Fruit fly (Drosophila melanogaster) whole organism, embryonic: ENCODE measurements around the gene CCDC151.

Experiments used
- CG10959 ChIP-seq: fragments of 200-800 bp; sonication (Bioruptor generic); IDR thresholded peaks from 2 replicates; pipeline ENCODE4 v1.3.6; 2022; ENCODE audit warnings: missing biosample characterization, missing genetic modification characterization
- CG11247 ChIP-seq: fragments of 200-800 bp; sonication (Bioruptor generic); IDR thresholded peaks from 2 replicates; pipeline ENCODE4 v1.3.6; 2022; ENCODE audit warnings: missing biosample characterization, missing genetic modification characterization
- CG11398 ChIP-seq: fragments of 200-800 bp; sonication (Bioruptor generic); optimal IDR thresholded peaks from 2 replicates; lab custom pipeline; 2016; ENCODE audit warnings: missing biosample characterization, missing genetic modification characterization
- CG11504 ChIP-seq: fragments of 200-800 bp; sonication (Bioruptor generic); optimal IDR thresholded peaks from 3 replicates; lab custom pipeline; 2019; ENCODE audit warnings: missing biosample characterization, mild to moderate bottlenecking, missing genetic modification characterization, moderate library complexity
- CG12071 ChIP-seq: fragments of 200-800 bp; sonication (Bioruptor generic); optimal IDR thresholded peaks from 3 replicates; lab custom pipeline; 2018; ENCODE audit warnings: missing biosample characterization, mild to moderate bottlenecking, missing genetic modification characterization
- CG12391 ChIP-seq: fragments of 200-800 bp; sonication (Bioruptor generic); optimal IDR thresholded peaks from 3 replicates; lab custom pipeline; 2018; ENCODE audit warnings: missing biosample characterization, mild to moderate bottlenecking, missing genetic modification characterization, moderate library complexity
- CG12769 ChIP-seq: fragments of 200-800 bp; sonication (Bioruptor generic); optimal IDR thresholded peaks from 2 replicates; lab custom pipeline; 2019; ENCODE audit warnings: missing biosample characterization, mild to moderate bottlenecking, missing genetic modification characterization, moderate library complexity
- CG1602 ChIP-seq: fragments of 200-800 bp; sonication (Bioruptor generic); optimal IDR thresholded peaks from 3 replicates; lab custom pipeline; 2016; ENCODE audit warnings: missing biosample characterization, missing genetic modification characterization
- CG16863 ChIP-seq: fragments of 200-800 bp; sonication (Bioruptor generic); optimal IDR thresholded peaks from 3 replicates; lab custom pipeline; 2016; ENCODE audit warnings: missing biosample characterization, missing genetic modification characterization
- CG1792 ChIP-seq: fragments of 200-800 bp; sonication (Bioruptor generic); optimal IDR thresholded peaks from 2 replicates; lab custom pipeline; 2016; ENCODE audit warnings: missing biosample characterization, missing genetic modification characterization
- CG18011 ChIP-seq: fragments of 200-800 bp; sonication (Bioruptor generic); optimal IDR thresholded peaks from 2 replicates; lab custom pipeline; 2017; ENCODE audit warnings: missing biosample characterization, missing genetic modification characterization, mild to moderate bottlenecking, moderate library complexity, missing genotype
- CG2120 ChIP-seq: fragments of 200-800 bp; sonication (Bioruptor generic); optimal IDR thresholded peaks from 3 replicates; lab custom pipeline; 2016; ENCODE audit warnings: missing biosample characterization, missing genetic modification characterization
- CG2202 ChIP-seq: fragments of 200-800 bp; sonication (Bioruptor generic); optimal IDR thresholded peaks from 2 replicates; lab custom pipeline; 2018; ENCODE audit warnings: missing biosample characterization, mild to moderate bottlenecking, missing genetic modification characterization
- CG2678 ChIP-seq: fragments of 200-800 bp; sonication (Bioruptor generic); optimal IDR thresholded peaks from 3 replicates; lab custom pipeline; 2019; ENCODE audit warnings: missing biosample characterization, mild to moderate bottlenecking, missing genetic modification characterization, moderate library complexity
- CG31441 ChIP-seq: fragments of 200-800 bp; sonication (Bioruptor generic); IDR thresholded peaks from 2 replicates; pipeline ENCODE4 v1.3.6; 2022; ENCODE audit warnings: missing biosample characterization, missing genetic modification characterization
- CG32532 ChIP-seq: fragments of 200-800 bp; sonication (Bioruptor generic); IDR thresholded peaks from 2 replicates; pipeline ENCODE4 v1.3.6; 2022; ENCODE audit warnings: missing biosample characterization, missing genetic modification characterization
- CG3281 ChIP-seq: fragments of 200-800 bp; sonication (Bioruptor generic); optimal IDR thresholded peaks from 3 replicates; lab custom pipeline; 2017; ENCODE audit warnings: missing biosample characterization, mild to moderate bottlenecking, missing genetic modification characterization
- CG43689 ChIP-seq: fragments of 200-800 bp; sonication (Bioruptor generic); IDR thresholded peaks from 2 replicates; pipeline ENCODE4 v1.3.6; 2022; ENCODE audit warnings: missing biosample characterization, missing genetic modification characterization
- CG7556 ChIP-seq: fragments of 200-800 bp; sonication (Bioruptor generic); optimal IDR thresholded peaks from 2 replicates; lab custom pipeline; 2017; ENCODE audit warnings: missing biosample characterization, mild to moderate bottlenecking, missing genetic modification characterization
- CG7839 ChIP-seq: fragments of 200-800 bp; sonication (Bioruptor generic); optimal IDR thresholded peaks from 3 replicates; lab custom pipeline; 2018; ENCODE audit warnings: missing biosample characterization, mild to moderate bottlenecking, missing genetic modification characterization, moderate library complexity
- CG8290 ChIP-seq, 3 experiments: fragments of 200-800 bp; sonication (Bioruptor generic); optimal IDR thresholded peaks; 2 replicates each; lab custom pipeline; 2016 to 2019; ENCODE audit warnings: missing biosample characterization in 3 of 3, missing genetic modification characterization in 3 of 3, mild to moderate bottlenecking in 2 of 3, moderate library complexity in 1 of 3
- CG9215 ChIP-seq: fragments of 200-800 bp; sonication (Bioruptor generic); IDR thresholded peaks from 2 replicates; pipeline ENCODE4 v1.3.6; 2022; ENCODE audit warnings: missing biosample characterization, missing genetic modification characterization
- Fer1 ChIP-seq: fragments of 200-800 bp; sonication (Bioruptor generic); optimal IDR thresholded peaks from 2 replicates; lab custom pipeline; 2017; ENCODE audit warnings: missing biosample characterization, mild to moderate bottlenecking, missing genetic modification characterization
- Gug ChIP-seq: fragments of 200-800 bp; sonication (Bioruptor generic); IDR thresholded peaks from 4 replicates; pipeline ENCODE4 v1.3.6; 2022; ENCODE audit warnings: missing biosample characterization, missing genetic modification characterization
- Hey ChIP-seq: fragments of 200-800 bp; sonication (Bioruptor generic); optimal IDR thresholded peaks from 3 replicates; lab custom pipeline; 2018; ENCODE audit warnings: missing biosample characterization, mild to moderate bottlenecking, missing genetic modification characterization
- Hr51 ChIP-seq, 2 experiments: fragments of 200-800 bp; sonication (Bioruptor generic); optimal IDR thresholded peaks; 2 replicates in 1 of 2; 3 replicates in 1 of 2; lab custom pipeline; 2016 to 2018; ENCODE audit warnings: missing biosample characterization in 2 of 2, missing genetic modification characterization in 2 of 2, mild to moderate bottlenecking in 1 of 2, moderate library complexity in 1 of 2
- Hr78 ChIP-seq, 2 experiments: fragments of 200-800 bp in 1 of 2; fragments of >200 bp in 1 of 2; sonication (Bioruptor generic) in 1 of 2; optimal IDR thresholded peaks; 2 replicates each; lab custom pipeline; 2017 to 2019; ENCODE audit warnings: missing biosample characterization in 2 of 2, missing genetic modification characterization in 2 of 2, mild to moderate bottlenecking in 1 of 2, moderate library complexity in 1 of 2
- MBD-R2 ChIP-seq: fragments of 200-800 bp; sonication (Bioruptor generic); IDR thresholded peaks from 2 replicates; pipeline ENCODE4 v1.3.6; 2022; ENCODE audit warnings: missing biosample characterization, missing genetic modification characterization
- Rfx ChIP-seq: fragments of 200-800 bp; sonication (Bioruptor generic); IDR thresholded peaks from 2 replicates; pipeline ENCODE4 v1.3.6; 2022; ENCODE audit warnings: missing biosample characterization, missing genetic modification characterization
- Sox100B ChIP-seq: fragments of 200-800 bp; sonication (Bioruptor generic); optimal IDR thresholded peaks from 3 replicates; lab custom pipeline; 2018; ENCODE audit warnings: missing biosample characterization, mild to moderate bottlenecking, missing genetic modification characterization
- ato ChIP-seq: fragments of 200-800 bp; sonication (Bioruptor generic); IDR thresholded peaks from 2 replicates; pipeline ENCODE4 v1.3.6; 2022; ENCODE audit warnings: missing biosample characterization, missing genetic modification characterization; ENCODE audit not compliant: partially characterized antibody
- bcd ChIP-seq: fragments of 200-800 bp; sonication (Bioruptor generic); optimal IDR thresholded peaks from 2 replicates; lab custom pipeline; 2017; ENCODE audit warnings: missing biosample characterization, mild to moderate bottlenecking, missing genetic modification characterization
- cg ChIP-seq: fragments of 200-800 bp; sonication (Bioruptor generic); optimal IDR thresholded peaks from 3 replicates; lab custom pipeline; 2019; ENCODE audit warnings: missing biosample characterization, mild to moderate bottlenecking, missing genetic modification characterization, moderate library complexity
- ci ChIP-seq: fragments of 200-800 bp; sonication (Bioruptor generic); IDR thresholded peaks from 3 replicates; pipeline ENCODE4 v1.3.6; 2022; ENCODE audit warnings: missing biosample characterization, missing genetic modification characterization
- cwo ChIP-seq: fragments of 200-800 bp; sonication (Bioruptor generic); optimal IDR thresholded peaks from 3 replicates; lab custom pipeline; 2017; ENCODE audit warnings: missing biosample characterization, missing genetic modification characterization, mild to moderate bottlenecking, moderate library complexity, missing genetic modification reagents
- dmrt99B ChIP-seq: fragments of 200-800 bp; sonication (Bioruptor generic); optimal IDR thresholded peaks from 2 replicates; lab custom pipeline; 2018; ENCODE audit warnings: missing biosample characterization, mild to moderate bottlenecking, missing genetic modification characterization, moderate library complexity
- gem ChIP-seq: fragments of 200-800 bp; sonication (Bioruptor generic); optimal IDR thresholded peaks from 2 replicates; lab custom pipeline; 2019; ENCODE audit warnings: missing biosample characterization, mild to moderate bottlenecking, missing genetic modification characterization, moderate library complexity
- gfzf ChIP-seq: fragments of 200-800 bp; sonication (Bioruptor generic); optimal IDR thresholded peaks from 2 replicates; lab custom pipeline; 2016; ENCODE audit warnings: missing biosample characterization, mild to moderate bottlenecking, missing genetic modification characterization, moderate library complexity
- grau ChIP-seq: fragments of 200-800 bp; optimal IDR thresholded peaks from 3 replicates; lab custom pipeline; 2019; ENCODE audit warnings: missing biosample characterization, mild to moderate bottlenecking, missing genetic modification characterization, moderate library complexity
- gro ChIP-seq: fragments of 200-800 bp; sonication (Bioruptor generic); optimal IDR thresholded peaks from 2 replicates; lab custom pipeline; 2016; ENCODE audit warnings: missing biosample characterization, missing genetic modification characterization
- lab ChIP-seq: fragments of 200-800 bp; sonication (Bioruptor generic); optimal IDR thresholded peaks from 3 replicates; lab custom pipeline; 2017; ENCODE audit warnings: missing biosample characterization, missing genetic modification characterization, mild to moderate bottlenecking, moderate library complexity, missing genetic modification reagents
- nmo ChIP-seq: fragments of 200-800 bp; sonication (Bioruptor generic); optimal IDR thresholded peaks from 2 replicates; lab custom pipeline; 2018; ENCODE audit warnings: missing biosample characterization, mild to moderate bottlenecking, missing genetic modification characterization, moderate library complexity
- row ChIP-seq: fragments of 200-800 bp; sonication (Bioruptor generic); IDR thresholded peaks from 3 replicates; pipeline ENCODE4 v1.3.6; 2022; ENCODE audit warnings: missing biosample characterization, missing genetic modification characterization
- scrt ChIP-seq: fragments of 200-800 bp; sonication (Bioruptor generic); optimal IDR thresholded peaks from 2 replicates; lab custom pipeline; 2018; ENCODE audit warnings: missing biosample characterization, mild to moderate bottlenecking, missing genetic modification characterization, moderate library complexity
- sens ChIP-seq: fragments of 200-800 bp; sonication (Bioruptor generic); peaks from one replicate; lab custom pipeline; 2016; ENCODE audit warnings: missing biosample characterization, missing genetic modification characterization
- trh ChIP-seq: fragments of 200-800 bp; sonication (Bioruptor generic); optimal IDR thresholded peaks from 2 replicates; lab custom pipeline; 2016; ENCODE audit warnings: missing biosample characterization, missing genetic modification characterization
- zen2 ChIP-seq: fragments of 200-800 bp; sonication (Bioruptor generic); IDR thresholded peaks from 3 replicates; pipeline ENCODE4 v1.3.6; 2022; ENCODE audit warnings: missing biosample characterization, missing genetic modification characterization; ENCODE audit not compliant: partially characterized antibody

Gene CCDC151

dm6 chr3L:11863587-11863986, 17.6 kb upstream of the CCDC151 start (continued):
- TF ChIP-seq CG12391 (tag; lab: Kevin White, UChicago): peak; percentile 13
- TF ChIP-seq gfzf: no peak
- peak in 1 of 2 experiments; percentile 47 for TF ChIP-seq Hr51 (GFP tag; optimal IDR thresholded peaks at IDR 0.05; lab: Kevin White, UChicago)
- no peak for TF ChIP-seq CG9215 (GFP tag; lab: Robert Waterston, UW)
- TF ChIP-seq CG7556 (GFP tag; lab: Kevin White, UChicago): peak; percentile 76
- no peak for TF ChIP-seq Hr78 (GFP tag; optimal IDR thresholded peaks at IDR 0.05; lab: Kevin White, UChicago)
- peak; percentile 37; the same call in 1 of the 2 replicates for TF ChIP-seq CG31441 (GFP tag; lab: Robert Waterston, UW)
- TF ChIP-seq Sox100B (GFP tag; lab: Kevin White, UChicago): peak; percentile 41
- no peak for TF ChIP-seq ci (GFP tag; lab: Robert Waterston, UW)

dm6 chr3L:11869328-11869727, 11.9 kb upstream of the CCDC151 start:
- TF ChIP-seq Hey (no peak), CG18011 (GFP tag; lab: Kevin White, UChicago) (no peak), ato (GFP tag; lab: Robert Waterston, UW) (no peak), CG12071 (GFP tag; lab: Kevin White, UChicago) (no peak), CG1792 (GFP tag; lab: Kevin White, UChicago) (no peak), bcd (GFP tag; lab: Kevin White, UChicago) (peak; percentile 1), Rfx (peak; percentile 39; the same call in 1 of the 2 replicates), grau (tag; lab: Kevin White, UChicago) (peak; percentile 24), CG7839 (tag; lab: Kevin White, UChicago) (peak; percentile 15), cg (GFP tag; lab: Kevin White, UChicago) (no peak), row (GFP tag; lab: Robert Waterston, UW) (peak; percentile 33; the same call in 2 of the 3 replicates), gem (tag; lab: Kevin White, UChicago) (peak; percentile 30), CG32532 (GFP tag; lab: Robert Waterston, UW) (peak; percentile 40; the same call in 1 of the 2 replicates), MBD-R2 (GFP tag; lab: Robert Waterston, UW) (no peak), dmrt99B (peak; percentile 11), CG43689 (GFP tag; lab: Robert Waterston, UW) (no peak), lab (GFP tag; lab: Kevin White, UChicago) (peak; percentile 39), scrt (GFP tag; lab: Kevin White, UChicago) (peak; percentile 13), sens (GFP tag; lab: Kevin White, UChicago) (peak; percentile 64), CG1602 (GFP tag; lab: Kevin White, UChicago) (no peak), zen2 (GFP tag; lab: Robert Waterston, UW) (no peak), Gug (no peak), CG12769 (tag; lab: Kevin White, UChicago) (peak; percentile 51), CG11398 (GFP tag; lab: Kevin White, UChicago) (no peak), CG2678 (peak; percentile 44), CG2120 (GFP tag; lab: Kevin White, UChicago) (peak; percentile 58), Hr51 (GFP tag; optimal IDR thresholded peaks at IDR 0.05; lab: Kevin White, UChicago) (peak in 1 of 2 experiments; percentile 25), cwo (GFP tag; lab: Kevin White, UChicago) (peak; percentile 16), CG7556 (GFP tag; lab: Kevin White, UChicago) (peak; percentile 20), CG8290 (GFP tag; optimal IDR thresholded peaks at IDR 0.05; lab: Kevin White, UChicago) (no peak), CG8290 (tag; optimal IDR thresholded peaks at IDR 0.05; lab: Kevin White, UChicago) (peak in 1 of 2 experiments; percentile 42), nmo (GFP tag; lab: Kevin White, UChicago) (no peak), CG3281 (GFP tag; lab: Kevin White, UChicago) (peak; percentile 2), Fer1 (GFP tag; lab: Kevin White, UChicago) (peak; percentile 36), CG16863 (no peak), gro (GFP tag; lab: Kevin White, UChicago) (no peak), CG10959 (GFP tag; lab: Robert Waterston, UW) (0 out of 2 replicates have a peak, but pooled peaks have one; percentile 11), CG11247 (no peak), CG11504 (tag; lab: Kevin White, UChicago) (peak; percentile 19), trh (GFP tag; lab: Kevin White, UChicago) (no peak), CG2202 (tag; lab: Kevin White, UChicago) (no peak)
